Fruit fly (Drosophila melanogaster) whole organism, embryonic: ENCODE data around the gene tj.
A peak's percentile ranks its signal among the peaks of the same experiment; 100 is the strongest.

ENCODE experiments used
- Ada2b ChIP-seq: fragments of 200-800 bp; sonication (Bioruptor generic); IDR thresholded peaks from 2 replicates; pipeline ENCODE4 v1.3.6; 2022; ENCODE audit warnings: missing biosample characterization, missing genetic modification characterization
- Adf1 ChIP-seq: fragments of 200-800 bp; sonication (Bioruptor generic); IDR thresholded peaks from 2 replicates; pipeline ENCODE4 v1.3.6; 2022; ENCODE audit warnings: missing biosample characterization, missing genetic modification characterization
- BEAF-32 ChIP-seq: fragments of 200-800 bp; sonication (Bioruptor generic); optimal IDR thresholded peaks from 3 replicates; lab custom pipeline; 2017; ENCODE audit warnings: missing biosample characterization, missing genetic modification characterization, mild to moderate bottlenecking, moderate library complexity, missing genetic modification reagents
- BtbVII ChIP-seq: fragments of 200-800 bp; sonication (Bioruptor generic); optimal IDR thresholded peaks from 3 replicates; lab custom pipeline; 2017; ENCODE audit warnings: missing biosample characterization, mild to moderate bottlenecking, missing genetic modification characterization
- CG10543 ChIP-seq: fragments of 200-800 bp; sonication (Bioruptor generic); optimal IDR thresholded peaks from 3 replicates; lab custom pipeline; 2017; ENCODE audit warnings: missing biosample characterization, mild to moderate bottlenecking, missing genetic modification characterization, moderate library complexity
- CG10654 ChIP-seq: fragments of 200-800 bp; sonication (Bioruptor generic); optimal IDR thresholded peaks from 2 replicates; lab custom pipeline; 2016; ENCODE audit warnings: missing biosample characterization, missing genetic modification characterization
- CG14441 ChIP-seq: fragments of 200-800 bp; sonication (Bioruptor generic); IDR thresholded peaks from 2 replicates; pipeline ENCODE4 v1.3.6; 2022; ENCODE audit warnings: missing biosample characterization, missing genetic modification characterization
- CG14710 ChIP-seq: fragments of 200-800 bp; sonication (Bioruptor generic); optimal IDR thresholded peaks from 3 replicates; lab custom pipeline; 2019; ENCODE audit warnings: missing biosample characterization, mild to moderate bottlenecking, missing genetic modification characterization, moderate library complexity
- CG1529 ChIP-seq: fragments of 200-800 bp; sonication (Bioruptor generic); optimal IDR thresholded peaks from 3 replicates; lab custom pipeline; 2018; ENCODE audit warnings: missing biosample characterization, missing genetic modification characterization
- CG17359 ChIP-seq: fragments of 200-800 bp; sonication (Bioruptor generic); optimal IDR thresholded peaks from 3 replicates; lab custom pipeline; 2018; ENCODE audit warnings: missing biosample characterization, mild to moderate bottlenecking, missing genetic modification characterization, moderate library complexity
- CG17568 ChIP-seq: fragments of 200-800 bp; sonication (Bioruptor generic); optimal IDR thresholded peaks from 2 replicates; lab custom pipeline; 2018; ENCODE audit warnings: missing biosample characterization, mild to moderate bottlenecking, missing genetic modification characterization, moderate library complexity
- CG2120 ChIP-seq: fragments of 200-800 bp; sonication (Bioruptor generic); optimal IDR thresholded peaks from 3 replicates; lab custom pipeline; 2016; ENCODE audit warnings: missing biosample characterization, missing genetic modification characterization
- CG2199 ChIP-seq: fragments of 200-800 bp; sonication (Bioruptor generic); IDR thresholded peaks from 3 replicates; pipeline ENCODE4 v1.3.6; 2022; ENCODE audit warnings: missing biosample characterization, missing genetic modification characterization
- CG2875 ChIP-seq: fragments of 200-800 bp; sonication (Bioruptor generic); optimal IDR thresholded peaks from 2 replicates; lab custom pipeline; 2017; ENCODE audit warnings: missing biosample characterization, mild to moderate bottlenecking, missing genetic modification characterization, missing genetic modification reagents
- CG3065 ChIP-seq: fragments of 200-800 bp; sonication (Bioruptor generic); optimal IDR thresholded peaks from 2 replicates; lab custom pipeline; 2016; ENCODE audit warnings: missing biosample characterization, missing genetic modification characterization
- CG3281 ChIP-seq: fragments of 200-800 bp; sonication (Bioruptor generic); optimal IDR thresholded peaks from 3 replicates; lab custom pipeline; 2017; ENCODE audit warnings: missing biosample characterization, mild to moderate bottlenecking, missing genetic modification characterization
- CG33557 ChIP-seq: fragments of 200-800 bp; sonication (Bioruptor generic); optimal IDR thresholded peaks from 2 replicates; lab custom pipeline; 2019; ENCODE audit warnings: missing biosample characterization, mild to moderate bottlenecking, missing genetic modification characterization, moderate library complexity
- CG3838 ChIP-seq: fragments of 200-800 bp; sonication (Bioruptor generic); optimal IDR thresholded peaks from 3 replicates; lab custom pipeline; 2016; ENCODE audit warnings: missing biosample characterization, missing genetic modification characterization
- CG43689 ChIP-seq: fragments of 200-800 bp; sonication (Bioruptor generic); IDR thresholded peaks from 2 replicates; pipeline ENCODE4 v1.3.6; 2022; ENCODE audit warnings: missing biosample characterization, missing genetic modification characterization
- CG5180 ChIP-seq: fragments of 200-800 bp; sonication (Bioruptor generic); optimal IDR thresholded peaks from 3 replicates; lab custom pipeline; 2017; ENCODE audit warnings: missing biosample characterization, missing genetic modification characterization, mild to moderate bottlenecking, moderate library complexity, missing genetic modification reagents
- CG7745 ChIP-seq: fragments of 200-800 bp; sonication (Bioruptor generic); optimal IDR thresholded peaks from 2 replicates; lab custom pipeline; 2018; ENCODE audit warnings: missing biosample characterization, mild to moderate bottlenecking, missing genetic modification characterization, moderate library complexity
- CG8388 ChIP-seq: fragments of 200-800 bp; sonication (Bioruptor generic); optimal IDR thresholded peaks from 2 replicates; lab custom pipeline; 2019; ENCODE audit warnings: missing biosample characterization, mild to moderate bottlenecking, missing genetic modification characterization, moderate library complexity
- CG8478 ChIP-seq: fragments of >200 bp; optimal IDR thresholded peaks from 2 replicates; lab custom pipeline; 2018
- CG8944 ChIP-seq: fragments of 200-800 bp; sonication (Bioruptor generic); optimal IDR thresholded peaks from 3 replicates; lab custom pipeline; 2016; ENCODE audit warnings: missing biosample characterization, missing genetic modification characterization
- CrebB ChIP-seq: fragments of 200-800 bp; sonication (Bioruptor generic); optimal IDR thresholded peaks from 3 replicates; lab custom pipeline; 2018; ENCODE audit warnings: missing biosample characterization, mild to moderate bottlenecking, missing genetic modification characterization
- Dref ChIP-seq: fragments of 200-800 bp; sonication (Bioruptor generic); IDR thresholded peaks from 2 replicates; pipeline ENCODE4 v1.3.6; 2022; ENCODE audit warnings: missing biosample characterization, missing genetic modification characterization
- E2f2 ChIP-seq: fragments of 200-800 bp; sonication (Bioruptor generic); IDR thresholded peaks from 2 replicates; pipeline ENCODE4 v1.3.6; 2022; ENCODE audit warnings: missing biosample characterization, missing genetic modification characterization
- HLH4C ChIP-seq: fragments of 200-800 bp; sonication (Bioruptor generic); IDR thresholded peaks from 3 replicates; pipeline ENCODE4 v1.3.6; 2022; ENCODE audit warnings: missing biosample characterization, missing genetic modification characterization; ENCODE audit not compliant: partially characterized antibody
- Hr3 ChIP-seq: fragments of 200-800 bp; sonication (Bioruptor generic); optimal IDR thresholded peaks from 3 replicates; lab custom pipeline; 2016; ENCODE audit warnings: missing biosample characterization, missing genetic modification characterization
- Hr51 ChIP-seq, 2 experiments: fragments of 200-800 bp; sonication (Bioruptor generic); optimal IDR thresholded peaks; 2 replicates in 1 of 2; 3 replicates in 1 of 2; lab custom pipeline; 2016 to 2018; ENCODE audit warnings: missing biosample characterization in 2 of 2, missing genetic modification characterization in 2 of 2, mild to moderate bottlenecking in 1 of 2, moderate library complexity in 1 of 2
- Poxn ChIP-seq: fragments of 200-800 bp; sonication (Bioruptor generic); IDR thresholded peaks from 2 replicates; pipeline ENCODE4 v1.3.6; 2022; ENCODE audit warnings: missing biosample characterization, missing genetic modification characterization
- Ravus ChIP-seq: fragments of 200-800 bp; sonication (Bioruptor generic); IDR thresholded peaks from 2 replicates; pipeline ENCODE4 v1.3.6; 2022; ENCODE audit warnings: missing biosample characterization, missing genetic modification characterization
- ac ChIP-seq: fragments of 200-800 bp; sonication (Bioruptor generic); optimal IDR thresholded peaks from 3 replicates; lab custom pipeline; 2017; ENCODE audit warnings: missing biosample characterization, mild to moderate bottlenecking, missing genetic modification characterization
- al ChIP-seq: fragments of 200-800 bp; sonication (Bioruptor generic); IDR thresholded peaks from 2 replicates; pipeline ENCODE4 v1.3.6; 2022; ENCODE audit warnings: missing biosample characterization, missing genetic modification characterization
- ash1 ChIP-seq: fragments of 200-800 bp; sonication (Bioruptor generic); optimal IDR thresholded peaks from 2 replicates; lab custom pipeline; 2018; ENCODE audit warnings: missing biosample characterization, mild to moderate bottlenecking, missing genetic modification characterization
- ato ChIP-seq: fragments of 200-800 bp; sonication (Bioruptor generic); IDR thresholded peaks from 2 replicates; pipeline ENCODE4 v1.3.6; 2022; ENCODE audit warnings: missing biosample characterization, missing genetic modification characterization; ENCODE audit not compliant: partially characterized antibody
- bbx ChIP-seq: fragments of 200-800 bp; sonication (Bioruptor generic); IDR thresholded peaks from 2 replicates; pipeline ENCODE4 v1.3.6; 2022; ENCODE audit warnings: missing biosample characterization, missing genetic modification characterization; ENCODE audit not compliant: partially characterized antibody
- bowl ChIP-seq: fragments of 200-800 bp; sonication (Bioruptor generic); IDR thresholded peaks from 2 replicates; pipeline ENCODE4 v1.3.6; 2022; ENCODE audit warnings: missing biosample characterization, missing genetic modification characterization
- cas ChIP-seq: fragments of 200-800 bp; sonication (Bioruptor generic); IDR thresholded peaks from 2 replicates; pipeline ENCODE4 v1.3.6; 2022; ENCODE audit warnings: missing biosample characterization, missing genetic modification characterization
- fu2 ChIP-seq: fragments of 200-800 bp; sonication (Bioruptor generic); optimal IDR thresholded peaks from 2 replicates; lab custom pipeline; 2016; ENCODE audit warnings: missing biosample characterization, missing genetic modification characterization
- her ChIP-seq: fragments of 200-800 bp; sonication (Bioruptor generic); optimal IDR thresholded peaks from 2 replicates; lab custom pipeline; 2016; ENCODE audit warnings: missing biosample characterization, missing genetic modification characterization
- ken ChIP-seq: fragments of 200-800 bp; sonication (Bioruptor generic); IDR thresholded peaks from 3 replicates; pipeline ENCODE4 v1.3.6; 2022; ENCODE audit warnings: missing biosample characterization, missing genetic modification characterization
- nerfin-2 ChIP-seq: fragments of 200-800 bp; sonication (Bioruptor generic); IDR thresholded peaks from 2 replicates; pipeline ENCODE4 v1.3.6; 2022; ENCODE audit warnings: missing biosample characterization, missing genetic modification characterization; ENCODE audit not compliant: partially characterized antibody
- prd ChIP-seq, 3 experiments: fragments of >200 bp in 2 of 3; fragments of 200-800 bp in 1 of 3; sonication (Bioruptor generic) in 1 of 3; optimal IDR thresholded peaks in 2 of 3; IDR thresholded peaks in 1 of 3; 2 replicates in 2 of 3; 3 replicates in 1 of 3; pipeline versions ENCODE4 v1.3.6 to Lab custom; 2017 to 2022; ENCODE audit warnings: missing biosample characterization in 1 of 3, missing genetic modification characterization in 1 of 3
- pum ChIP-seq: fragments of 200-800 bp; sonication (Bioruptor generic); optimal IDR thresholded peaks from 2 replicates; lab custom pipeline; 2016; ENCODE audit warnings: missing biosample characterization, missing genetic modification characterization
- run ChIP-seq: fragments of 200-800 bp; sonication (Bioruptor generic); optimal IDR thresholded peaks from 3 replicates; lab custom pipeline; 2018; ENCODE audit warnings: missing biosample characterization, mild to moderate bottlenecking, missing genetic modification characterization
- slbo ChIP-seq: fragments of 200-800 bp; sonication (Bioruptor generic); IDR thresholded peaks from 2 replicates; pipeline ENCODE4 v1.3.6; 2022; ENCODE audit warnings: missing biosample characterization, missing genetic modification characterization
- sna ChIP-seq: fragments of 200-800 bp; sonication (Bioruptor generic); IDR thresholded peaks from 2 replicates; pipeline ENCODE4 v1.3.6; 2022; ENCODE audit warnings: missing biosample characterization, missing genetic modification characterization; ENCODE audit not compliant: partially characterized antibody
- stc ChIP-seq: fragments of 200-800 bp; sonication (Bioruptor generic); IDR thresholded peaks from 2 replicates; pipeline ENCODE4 v1.3.6; 2022; ENCODE audit warnings: missing biosample characterization, missing genetic modification characterization
- trh ChIP-seq: fragments of 200-800 bp; sonication (Bioruptor generic); optimal IDR thresholded peaks from 2 replicates; lab custom pipeline; 2016; ENCODE audit warnings: missing biosample characterization, missing genetic modification characterization
- twi ChIP-seq: fragments of 200-800 bp; optimal IDR thresholded peaks from 2 replicates; lab custom pipeline; 2019; ENCODE audit warnings: missing biosample characterization, mild to moderate bottlenecking, missing genetic modification characterization, moderate library complexity

Gene tj

dm6 chr2L:19484539-19484938 is 20.5 kb downstream of the tj start, which contains the start of the genes CG10195 and CG13084:
Gene CG10195, minus strand, starts transcription at chr2L:19484705.
Gene CG13084, plus strand, starts transcription at chr2L:19484930.
- TF ChIP-seq Poxn (GFP tag; lab: Robert Waterston, UW) (no peak), al (GFP tag; lab: Robert Waterston, UW) (no peak), CG10543 (GFP tag; lab: Kevin White, UChicago) (no peak), twi (tag; lab: Kevin White, UChicago) (no peak), CG2875 (no peak), her (GFP tag; lab: Kevin White, UChicago) (no peak), ac (GFP tag; lab: Kevin White, UChicago) (no peak), HLH4C (GFP tag; lab: Robert Waterston, UW) (peak; percentile 15; the same call in 1 of the 3 replicates), BtbVII (GFP tag; lab: Kevin White, UChicago) (no peak), slbo (GFP tag; lab: Robert Waterston, UW) (no peak), E2f2 (GFP tag; lab: Robert Waterston, UW) (peak; percentile 91), CG8388 (no peak), CG2199 (no peak), run (tag; lab: Kevin White, UChicago) (no peak), CG3065 (GFP tag; lab: Kevin White, UChicago) (no peak), CG1529 (GFP tag; lab: Kevin White, UChicago) (no peak), nerfin-2 (GFP tag; lab: Robert Waterston, UW) (0 out of 2 replicates have a peak, but pooled peaks have one; percentile 35), CG14710 (tag; lab: Kevin White, UChicago) (no peak), Ravus (GFP tag; lab: Robert Waterston, UW) (no peak), fu2 (no peak), CG10654 (GFP tag; lab: Kevin White, UChicago) (no peak), bbx (peak; percentile 62; the same call in 1 of the 2 replicates), CG3281 (GFP tag; lab: Kevin White, UChicago) (no peak), CG17568 (GFP tag; lab: Kevin White, UChicago) (no peak), BEAF-32 (peak; percentile 14), CG2120 (no peak), CG17359 (tag; lab: Kevin White, UChicago) (no peak), Ada2b (GFP tag; lab: Robert Waterston, UW) (no peak), CG7745 (tag; lab: Kevin White, UChicago) (no peak), ken (GFP tag; lab: Robert Waterston, UW) (no peak), ato (GFP tag; lab: Robert Waterston, UW) (0 out of 2 replicates have a peak, but pooled peaks have one; percentile 34), stc (GFP tag; lab: Robert Waterston, UW) (no peak), trh (GFP tag; lab: Kevin White, UChicago) (no peak), Hr3 (GFP tag; lab: Kevin White, UChicago) (no peak), cas (GFP tag; lab: Robert Waterston, UW) (no peak), CrebB (tag; lab: Kevin White, UChicago) (no peak), CG8478 (no peak), pum (GFP tag; lab: Kevin White, UChicago) (no peak), Dref (peak; percentile 70), CG33557 (GFP tag; lab: Kevin White, UChicago) (no peak), prd (optimal IDR thresholded peaks at IDR 0.05; lab: Kevin White, UChicago) (no peak), prd (GFP tag; IDR thresholded peaks at IDR 0.05; lab: Robert Waterston, UW) (no peak), CG3838 (GFP tag; lab: Kevin White, UChicago) (no peak), CG14441 (no peak), ash1 (GFP tag; lab: Kevin White, UChicago) (no peak), bowl (GFP tag; lab: Robert Waterston, UW) (no peak), CG8944 (GFP tag; lab: Kevin White, UChicago) (no peak), sna (GFP tag; lab: Robert Waterston, UW) (peak; percentile 74), Adf1 (GFP tag; lab: Robert Waterston, UW) (no peak), CG5180 (no peak), CG43689 (no peak), Hr51 (GFP tag; optimal IDR thresholded peaks at IDR 0.05; lab: Kevin White, UChicago) (no peak)
